Fruit fly (Drosophila melanogaster) whole organism, embryonic: Measurements from ENCODE around the gene CG10348.

Experiments used
- Aef1 ChIP-seq: fragments of 200-800 bp; sonication (Bioruptor generic); IDR thresholded peaks from 3 replicates; pipeline ENCODE4 v1.3.6; 2022; ENCODE audit warnings: missing biosample characterization, missing genetic modification characterization
- CG10959 ChIP-seq: fragments of 200-800 bp; sonication (Bioruptor generic); IDR thresholded peaks from 2 replicates; pipeline ENCODE4 v1.3.6; 2022; ENCODE audit warnings: missing biosample characterization, missing genetic modification characterization
- CG11398 ChIP-seq: fragments of 200-800 bp; sonication (Bioruptor generic); optimal IDR thresholded peaks from 2 replicates; lab custom pipeline; 2016; ENCODE audit warnings: missing biosample characterization, missing genetic modification characterization
- CG11560 ChIP-seq: fragments of 200-800 bp; sonication (Bioruptor generic); IDR thresholded peaks from 3 replicates; pipeline ENCODE4 v1.3.6; 2022; ENCODE audit warnings: missing biosample characterization, missing genetic modification characterization
- CG12071 ChIP-seq: fragments of 200-800 bp; sonication (Bioruptor generic); optimal IDR thresholded peaks from 3 replicates; lab custom pipeline; 2018; ENCODE audit warnings: missing biosample characterization, mild to moderate bottlenecking, missing genetic modification characterization
- CG14667 ChIP-seq: fragments of 200-800 bp; sonication (Bioruptor generic); IDR thresholded peaks from 2 replicates; pipeline ENCODE4 v1.3.6; 2022; ENCODE audit warnings: missing biosample characterization, missing genetic modification characterization
- CG15269 ChIP-seq: fragments of 200-800 bp; sonication (Bioruptor generic); optimal IDR thresholded peaks from 2 replicates; lab custom pipeline; 2018; ENCODE audit warnings: missing biosample characterization, mild to moderate bottlenecking, missing genetic modification characterization, moderate library complexity
- CG16863 ChIP-seq: fragments of 200-800 bp; sonication (Bioruptor generic); optimal IDR thresholded peaks from 3 replicates; lab custom pipeline; 2016; ENCODE audit warnings: missing biosample characterization, missing genetic modification characterization
- CG17186 ChIP-seq: fragments of 200-800 bp; sonication (Bioruptor generic); optimal IDR thresholded peaks from 3 replicates; lab custom pipeline; 2017; ENCODE audit warnings: missing biosample characterization, missing genetic modification reagents, missing genetic modification characterization
- CG18619 ChIP-seq: fragments of 200-800 bp; sonication (Bioruptor generic); optimal IDR thresholded peaks from 3 replicates; lab custom pipeline; 2017; ENCODE audit warnings: missing biosample characterization, mild to moderate bottlenecking, missing genetic modification characterization
- CG18764 ChIP-seq: fragments of 200-800 bp; sonication (Bioruptor generic); optimal IDR thresholded peaks from 3 replicates; lab custom pipeline; 2016; ENCODE audit warnings: missing biosample characterization, missing genetic modification characterization
- CG2678 ChIP-seq: fragments of 200-800 bp; sonication (Bioruptor generic); optimal IDR thresholded peaks from 3 replicates; lab custom pipeline; 2019; ENCODE audit warnings: missing biosample characterization, mild to moderate bottlenecking, missing genetic modification characterization, moderate library complexity
- CG2875 ChIP-seq: fragments of 200-800 bp; sonication (Bioruptor generic); optimal IDR thresholded peaks from 2 replicates; lab custom pipeline; 2017; ENCODE audit warnings: missing biosample characterization, mild to moderate bottlenecking, missing genetic modification characterization, missing genetic modification reagents
- CG2889 ChIP-seq: fragments of 200-800 bp; sonication (Bioruptor generic); IDR thresholded peaks from 3 replicates; pipeline ENCODE4 v1.3.6; 2022; ENCODE audit warnings: missing biosample characterization, missing genetic modification characterization
- CG31441 ChIP-seq: fragments of 200-800 bp; sonication (Bioruptor generic); IDR thresholded peaks from 2 replicates; pipeline ENCODE4 v1.3.6; 2022; ENCODE audit warnings: missing biosample characterization, missing genetic modification characterization
- CG32532 ChIP-seq: fragments of 200-800 bp; sonication (Bioruptor generic); IDR thresholded peaks from 2 replicates; pipeline ENCODE4 v1.3.6; 2022; ENCODE audit warnings: missing biosample characterization, missing genetic modification characterization
- CG34422 ChIP-seq: fragments of 200-800 bp; sonication (Bioruptor generic); IDR thresholded peaks from 3 replicates; pipeline ENCODE4 v1.3.6; 2022; ENCODE audit warnings: missing biosample characterization, missing genetic modification characterization
- CG4282 ChIP-seq: fragments of 200-800 bp; sonication (Bioruptor generic); optimal IDR thresholded peaks from 2 replicates; lab custom pipeline; 2016; ENCODE audit warnings: missing biosample characterization, missing genetic modification characterization
- CG4360 ChIP-seq: fragments of 200-800 bp; sonication (Bioruptor generic); IDR thresholded peaks from 2 replicates; pipeline ENCODE4 v1.3.6; 2022; ENCODE audit warnings: missing biosample characterization, missing genetic modification characterization
- CG4424 ChIP-seq: fragments of 200-800 bp; sonication (Bioruptor generic); optimal IDR thresholded peaks from 3 replicates; lab custom pipeline; 2016; ENCODE audit warnings: missing biosample characterization, missing genetic modification characterization
- CG6272 ChIP-seq: fragments of 200-800 bp; sonication (Bioruptor generic); IDR thresholded peaks from 2 replicates; pipeline ENCODE4 v1.3.6; 2022; ENCODE audit warnings: missing biosample characterization, missing genetic modification characterization
- CG8765 ChIP-seq: fragments of 200-800 bp; sonication (Bioruptor generic); IDR thresholded peaks from 2 replicates; pipeline ENCODE4 v1.3.6; 2022; ENCODE audit warnings: missing biosample characterization, missing genetic modification characterization
- CG9727 ChIP-seq: fragments of 200-800 bp; sonication (Bioruptor generic); optimal IDR thresholded peaks from 3 replicates; lab custom pipeline; 2017; ENCODE audit warnings: missing biosample characterization, mild to moderate bottlenecking, missing genetic modification characterization
- CrebB ChIP-seq: fragments of 200-800 bp; sonication (Bioruptor generic); optimal IDR thresholded peaks from 3 replicates; lab custom pipeline; 2018; ENCODE audit warnings: missing biosample characterization, mild to moderate bottlenecking, missing genetic modification characterization
- H2.0 ChIP-seq: fragments of 200-800 bp; sonication (Bioruptor generic); IDR thresholded peaks from 2 replicates; pipeline ENCODE4 v1.3.6; 2022; ENCODE audit warnings: missing biosample characterization, missing genetic modification characterization
- HLH54F ChIP-seq: fragments of 200-800 bp; sonication (Bioruptor generic); optimal IDR thresholded peaks from 3 replicates; lab custom pipeline; 2016; ENCODE audit warnings: missing biosample characterization, missing genetic modification characterization
- HLHmδ ChIP-seq: fragments of 200-800 bp; sonication (Bioruptor generic); optimal IDR thresholded peaks from 2 replicates; lab custom pipeline; 2018; ENCODE audit warnings: missing biosample characterization, mild to moderate bottlenecking, missing genetic modification characterization, moderate library complexity
- Jarid2 ChIP-seq: fragments of 200-800 bp; sonication (Bioruptor generic); optimal IDR thresholded peaks from 3 replicates; lab custom pipeline; 2017; ENCODE audit warnings: mild to moderate bottlenecking, missing biosample characterization, missing genetic modification reagents, missing genetic modification characterization
- Nf-YC ChIP-seq: fragments of 200-800 bp; optimal IDR thresholded peaks from 3 replicates; lab custom pipeline; 2019; ENCODE audit warnings: missing biosample characterization, mild to moderate bottlenecking, missing genetic modification characterization, moderate library complexity
- NfI ChIP-seq: fragments of 200-800 bp; sonication (Bioruptor generic); optimal IDR thresholded peaks from 3 replicates; lab custom pipeline; 2018; ENCODE audit warnings: missing biosample characterization, mild to moderate bottlenecking, missing genetic modification characterization, moderate library complexity
- Six4 ChIP-seq: fragments of 200-800 bp; sonication (Bioruptor generic); optimal IDR thresholded peaks from 2 replicates; lab custom pipeline; 2016; ENCODE audit warnings: missing biosample characterization, missing genetic modification characterization
- Sox100B ChIP-seq: fragments of 200-800 bp; sonication (Bioruptor generic); optimal IDR thresholded peaks from 3 replicates; lab custom pipeline; 2018; ENCODE audit warnings: missing biosample characterization, mild to moderate bottlenecking, missing genetic modification characterization
- ato ChIP-seq: fragments of 200-800 bp; sonication (Bioruptor generic); IDR thresholded peaks from 2 replicates; pipeline ENCODE4 v1.3.6; 2022; ENCODE audit warnings: missing biosample characterization, missing genetic modification characterization; ENCODE audit not compliant: partially characterized antibody
- cad ChIP-seq: fragments of >200 bp; optimal IDR thresholded peaks from 2 replicates; lab custom pipeline; 2017; ENCODE audit warnings: missing biosample characterization, missing genetic modification characterization
- cas ChIP-seq: fragments of 200-800 bp; sonication (Bioruptor generic); IDR thresholded peaks from 2 replicates; pipeline ENCODE4 v1.3.6; 2022; ENCODE audit warnings: missing biosample characterization, missing genetic modification characterization
- danr ChIP-seq: fragments of 200-800 bp; sonication (Bioruptor generic); IDR thresholded peaks from 2 replicates; pipeline ENCODE4 v1.3.6; 2022; ENCODE audit warnings: missing biosample characterization, missing genetic modification characterization
- grn ChIP-seq: fragments of 200-800 bp; sonication (Bioruptor generic); optimal IDR thresholded peaks from 3 replicates; lab custom pipeline; 2017; ENCODE audit warnings: missing biosample characterization, missing genetic modification characterization
- inv ChIP-seq: fragments of 200-800 bp; sonication (Bioruptor generic); IDR thresholded peaks from 2 replicates; pipeline ENCODE4 v1.3.6; 2022; ENCODE audit warnings: missing biosample characterization, missing genetic modification characterization; ENCODE audit not compliant: partially characterized antibody
- lola ChIP-seq, 3 experiments: fragments of >200 bp in 2 of 3; fragments of 200-800 bp in 1 of 3; sonication (Bioruptor generic) in 1 of 3; optimal IDR thresholded peaks; 2 replicates each; lab custom pipeline; 2017 to 2019; ENCODE audit warnings: missing biosample characterization in 3 of 3, missing genetic modification characterization in 3 of 3, mild to moderate bottlenecking in 1 of 3, moderate library complexity in 1 of 3
- peb ChIP-seq: fragments of 200-800 bp; sonication (Bioruptor generic); IDR thresholded peaks from 2 replicates; pipeline ENCODE4 v1.3.6; 2022; ENCODE audit warnings: missing biosample characterization, missing genetic modification characterization
- pfk ChIP-seq: fragments of 200-800 bp; sonication (Bioruptor generic); optimal IDR thresholded peaks from 2 replicates; lab custom pipeline; 2018; ENCODE audit warnings: missing biosample characterization, mild to moderate bottlenecking, missing genetic modification characterization, moderate library complexity
- ranshi ChIP-seq: fragments of 200-800 bp; sonication (Bioruptor generic); IDR thresholded peaks from 2 replicates; pipeline ENCODE4 v1.3.6; 2022; ENCODE audit warnings: missing biosample characterization, missing genetic modification characterization
- rib ChIP-seq: fragments of 200-800 bp; sonication (Bioruptor generic); IDR thresholded peaks from 2 replicates; pipeline ENCODE4 v1.3.6; 2022; ENCODE audit warnings: missing biosample characterization, missing genetic modification characterization
- sima ChIP-seq: fragments of 200-800 bp; sonication (Bioruptor generic); optimal IDR thresholded peaks from 2 replicates; lab custom pipeline; 2016; ENCODE audit warnings: missing biosample characterization, missing genetic modification characterization
- slp2 ChIP-seq: fragments of 200-800 bp; sonication (Bioruptor generic); optimal IDR thresholded peaks from 2 replicates; lab custom pipeline; 2016; ENCODE audit warnings: missing biosample characterization, missing genetic modification characterization
- so ChIP-seq: fragments of 200-800 bp; sonication (Bioruptor generic); IDR thresholded peaks from 3 replicates; pipeline ENCODE4 v1.3.6; 2022; ENCODE audit warnings: missing biosample characterization, missing genetic modification characterization
- unc-4 ChIP-seq: fragments of 200-800 bp; sonication (Bioruptor generic); IDR thresholded peaks from 2 replicates; pipeline ENCODE4 v1.3.6; 2022; ENCODE audit warnings: missing biosample characterization, missing genetic modification characterization; ENCODE audit not compliant: partially characterized antibody
- yki ChIP-seq: fragments of >200 bp; optimal IDR thresholded peaks from 3 replicates; lab custom pipeline; 2018
- zf30C ChIP-seq: fragments of 200-800 bp; sonication (Bioruptor generic); optimal IDR thresholded peaks from 3 replicates; lab custom pipeline; 2018; ENCODE audit warnings: missing biosample characterization, mild to moderate bottlenecking, missing genetic modification characterization
- zfh2 ChIP-seq: fragments of 200-800 bp; sonication (Bioruptor generic); optimal IDR thresholded peaks from 2 replicates; lab custom pipeline; 2016; ENCODE audit warnings: missing biosample characterization, missing genetic modification characterization

The CG10348 gene

DNA sequence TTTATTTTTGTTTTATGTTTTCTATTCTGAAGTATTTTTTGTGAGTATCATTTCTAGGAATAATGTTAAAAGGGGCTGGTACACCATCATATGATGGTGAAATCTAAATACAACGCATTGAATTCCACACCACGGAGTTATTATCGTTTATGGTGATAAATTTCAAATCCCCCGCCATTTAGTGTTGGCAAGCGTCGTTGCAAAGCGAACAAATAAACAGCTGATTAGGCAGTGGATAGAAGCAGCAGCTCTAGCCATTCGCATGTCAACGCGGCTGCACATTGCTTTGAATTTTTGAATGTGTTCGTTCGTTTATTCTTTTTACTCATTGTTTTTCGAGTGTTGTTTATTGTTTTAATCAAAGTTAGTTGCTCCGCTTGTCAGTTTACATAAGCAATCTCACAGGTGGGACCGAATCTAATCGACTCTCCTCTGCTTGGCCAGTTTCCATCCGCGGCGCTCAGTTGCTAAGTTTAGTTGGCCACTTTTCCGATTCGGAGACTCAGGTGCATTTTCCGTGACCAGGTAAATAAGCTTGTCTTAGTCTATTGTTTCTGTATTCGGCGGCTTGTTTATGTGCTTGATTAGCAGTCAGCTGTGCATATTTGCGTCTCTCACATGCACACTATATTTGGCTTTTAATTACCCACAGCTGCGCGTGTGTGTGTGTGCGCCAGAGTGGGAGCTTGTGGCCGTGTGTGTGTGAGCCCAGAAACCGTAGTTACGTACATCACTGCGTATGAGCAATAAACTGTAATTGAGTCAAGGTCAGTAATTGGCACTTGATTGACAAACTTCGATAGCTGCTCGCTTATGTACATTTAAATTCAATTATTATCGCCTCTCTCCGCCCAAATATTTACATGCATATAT, 55.1 kb downstream of the CG10348 start, which contains the start of the genes Mst36Fa and CG31751 (continued):
- TF ChIP-seq CG18619 (GFP tag; lab: Kevin White, UChicago) = peak; percentile 85
- TF ChIP-seq CG11560 (tag; lab: Robert Waterston, UW) = no peak
- TF ChIP-seq yki (lab: Kevin White, UChicago) = no peak
- peak; percentile 71; the same call in 1 of the 3 replicates for TF ChIP-seq so (GFP tag; lab: Robert Waterston, UW)
- peak; percentile 81 for TF ChIP-seq CG11398 (GFP tag; lab: Kevin White, UChicago)
- no peak for TF ChIP-seq inv (GFP tag; lab: Robert Waterston, UW)
- TF ChIP-seq CG4360 (GFP tag; lab: Robert Waterston, UW) = peak; percentile 59
- TF ChIP-seq rib (GFP tag; lab: Robert Waterston, UW) = peak; percentile 67; the same call in 1 of the 2 replicates
- peak; percentile 6; the same call in 1 of the 2 replicates for TF ChIP-seq CG32532 (GFP tag; lab: Robert Waterston, UW)
- TF ChIP-seq unc-4 (GFP tag; lab: Robert Waterston, UW) = no peak
- peak; percentile 53 for TF ChIP-seq pfk (GFP tag; lab: Kevin White, UChicago)
- no peak for TF ChIP-seq H2.0 (GFP tag; lab: Robert Waterston, UW)
- peak; percentile 77 for TF ChIP-seq CG9727 (GFP tag; lab: Kevin White, UChicago)
- TF ChIP-seq Jarid2 (GFP tag; lab: Kevin White, UChicago) = no peak
- no peak for TF ChIP-seq CG8765
- TF ChIP-seq lola (GFP tag; optimal IDR thresholded peaks at IDR 0.05; lab: Kevin White, UChicago) = peak in 1 of 3 experiments; percentile 34
- TF ChIP-seq CG14667 (GFP tag; lab: Robert Waterston, UW) = no peak
- peak; percentile 76 for TF ChIP-seq NfI (GFP tag; lab: Kevin White, UChicago)
- TF ChIP-seq CG2889 (GFP tag; lab: Robert Waterston, UW) = no peak
- TF ChIP-seq CG4282 (GFP tag; lab: Kevin White, UChicago) = peak; percentile 71
- peak; percentile 54 for TF ChIP-seq CG17186 (GFP tag; lab: Kevin White, UChicago)
- 0 out of 2 replicates have a peak, but pooled peaks have one; percentile 7 for TF ChIP-seq ato
- TF ChIP-seq CG2678 = peak; percentile 87
- peak; percentile 74 for TF ChIP-seq danr
- no peak for TF ChIP-seq slp2 (GFP tag; lab: Kevin White, UChicago)
- peak; percentile 82 for TF ChIP-seq CG16863 (GFP tag; lab: Kevin White, UChicago)
- peak; percentile 87 for TF ChIP-seq CG2875 (GFP tag; lab: Kevin White, UChicago)
- TF ChIP-seq cas = no peak
- peak; percentile 65 for TF ChIP-seq CG18764 (GFP tag; lab: Kevin White, UChicago)
- peak; percentile 72 for TF ChIP-seq HLHmδ (GFP tag; lab: Kevin White, UChicago)
- peak; percentile 81 for TF ChIP-seq CG15269 (tag; lab: Kevin White, UChicago)
- peak; percentile 47 for TF ChIP-seq HLH54F (GFP tag; lab: Kevin White, UChicago)
- TF ChIP-seq CG12071 = peak; percentile 93
- no peak; the same call in 1 of the 2 replicates for TF ChIP-seq CG31441 (GFP tag; lab: Robert Waterston, UW)

DNA sequence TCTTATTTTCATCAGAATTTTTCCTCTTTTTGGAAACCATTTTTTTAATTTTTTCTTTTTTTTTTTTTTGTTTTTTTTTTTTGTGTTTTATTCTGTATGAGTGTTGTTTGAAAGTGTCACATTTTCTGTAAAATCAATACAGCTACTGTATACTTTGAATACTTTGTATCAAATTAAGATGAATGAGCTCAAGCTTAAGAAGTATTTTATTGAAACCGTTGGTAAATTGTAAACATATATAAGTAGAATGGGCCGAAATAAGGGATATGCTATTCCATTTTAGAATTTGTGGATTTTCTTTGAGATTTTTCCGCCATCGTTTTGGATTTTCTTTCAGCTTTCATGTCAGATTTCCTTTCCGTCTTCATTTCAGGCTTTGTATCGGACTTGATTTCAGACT, 57.3 kb downstream of the CG10348 start, which contains the start of gene Mst36Fb:
Mst36Fb (minus strand) TSS at position 101 of the 400 bp plus-strand sequence.
- no peak for TF ChIP-seq CG6272
- no peak for TF ChIP-seq Aef1 (GFP tag; lab: Robert Waterston, UW)
- TF ChIP-seq Sox100B (GFP tag; lab: Kevin White, UChicago) = no peak
- TF ChIP-seq peb (GFP tag; lab: Robert Waterston, UW) = no peak
- no peak for TF ChIP-seq CG4424 (GFP tag; lab: Kevin White, UChicago)
- TF ChIP-seq cad (GFP tag; lab: Kevin White, UChicago) = no peak
- no peak for TF ChIP-seq CG10959 (GFP tag; lab: Robert Waterston, UW)
- TF ChIP-seq Nf-YC (tag; lab: Kevin White, UChicago) = no peak
- no peak for TF ChIP-seq zf30C (GFP tag; lab: Kevin White, UChicago)
- no peak for TF ChIP-seq grn
- no peak for TF ChIP-seq sima (GFP tag; lab: Kevin White, UChicago)
- TF ChIP-seq zfh2 (GFP tag; lab: Kevin White, UChicago) = no peak
- no peak for TF ChIP-seq CG18619 (GFP tag; lab: Kevin White, UChicago)
- TF ChIP-seq H2.0 (GFP tag; lab: Robert Waterston, UW) = no peak
- TF ChIP-seq CG15269 (tag; lab: Kevin White, UChicago) = no peak
- TF ChIP-seq CG34422 (GFP tag; lab: Robert Waterston, UW) = no peak
- TF ChIP-seq CrebB (tag; lab: Kevin White, UChicago) = no peak
- no peak for TF ChIP-seq Six4 (GFP tag; lab: Kevin White, UChicago)
- TF ChIP-seq ranshi (GFP tag; lab: Robert Waterston, UW) = no peak
